Worm (Caenorhabditis elegans) whole organism, L1 larva: Measurements from ENCODE around the gene F58B4.6.

Experiments used
- C04F5.9 ChIP-seq: sonication (generic microtip); optimal IDR thresholded peaks from 2 replicates; lab custom pipeline; 2016; ENCODE audit warnings: missing genetic modification characterization, missing compliant biosample characterization
- C34B4.2 ChIP-seq: sonication (generic microtip); optimal IDR thresholded peaks from 2 replicates; lab custom pipeline; 2017; ENCODE audit warnings: mild to moderate bottlenecking, missing genetic modification characterization, missing compliant biosample characterization
- alr-1 ChIP-seq: fragments of 200-800 bp; sonication (Bioruptor generic); optimal IDR thresholded peaks from 2 replicates; lab custom pipeline; 2018; ENCODE audit warnings: borderline replicate concordance, mild to moderate bottlenecking, missing genetic modification characterization, missing compliant biosample characterization
- blmp-1 ChIP-seq: fragments of 150-350 bp; optimal IDR thresholded peaks from 2 replicates; lab custom pipeline; 2014; ENCODE audit warnings: missing biosample characterization, missing genetic modification characterization
- ceh-8 ChIP-seq: fragments of 200-800 bp; sonication (Bioruptor generic); optimal IDR thresholded peaks from 2 replicates; lab custom pipeline; 2018; ENCODE audit warnings: mild to moderate bottlenecking, missing genetic modification characterization, moderate library complexity, missing compliant biosample characterization
- ces-1 ChIP-seq: fragments of 150-350 bp; optimal IDR thresholded peaks from 2 replicates; lab custom pipeline; 2014; ENCODE audit warnings: missing biosample characterization, missing genetic modification reagents, missing genetic modification characterization
- dpl-1 ChIP-seq, 3 experiments: fragments of 150-350 bp in 2 of 3; sonication (generic microtip) in 1 of 3; optimal IDR thresholded peaks; 2 replicates each; lab custom pipeline; 2014 to 2017; ENCODE audit warnings: missing biosample characterization in 3 of 3, missing genetic modification characterization in 3 of 3, missing genetic modification reagents in 3 of 3
- efl-1 ChIP-seq, 4 experiments: fragments of 150-350 bp; optimal IDR thresholded peaks in 3 of 4; peaks in 1 of 4; 1 replicate in 1 of 4; 2 replicates in 3 of 4; lab custom pipeline; 2014; ENCODE audit warnings: missing biosample characterization in 2 of 4, missing genetic modification characterization in 2 of 4, missing genetic modification reagents in 2 of 4
- efl-3 ChIP-seq: fragments of 200-800 bp; sonication (Bioruptor generic); optimal IDR thresholded peaks from 2 replicates; lab custom pipeline; 2018; ENCODE audit warnings: mild to moderate bottlenecking, missing genetic modification characterization, missing compliant biosample characterization
- egl-13 ChIP-seq: sonication (generic microtip); optimal IDR thresholded peaks from 2 replicates; lab custom pipeline; 2016; ENCODE audit warnings: missing genotype, missing genetic modification reagents, missing genetic modification characterization, missing compliant biosample characterization
- ets-5 ChIP-seq: fragments of 200-800 bp; sonication (Bioruptor generic); IDR thresholded peaks from 2 replicates; pipeline ENCODE4 v1.3.6; 2022; ENCODE audit warnings: missing genetic modification characterization, missing compliant biosample characterization
- fkh-10 ChIP-seq: sonication (generic microtip); optimal IDR thresholded peaks from 2 replicates; lab custom pipeline; 2017; ENCODE audit warnings: missing biosample characterization, missing genetic modification reagents, missing genetic modification characterization
- fkh-8 ChIP-seq: sonication (generic microtip); optimal IDR thresholded peaks from 2 replicates; lab custom pipeline; 2016; ENCODE audit warnings: mild to moderate bottlenecking, missing genetic modification characterization, missing compliant biosample characterization
- lin-14 ChIP-seq: fragments of 200-800 bp; sonication (Bioruptor generic); optimal IDR thresholded peaks from 2 replicates; lab custom pipeline; 2018; ENCODE audit warnings: mild to moderate bottlenecking, missing genetic modification characterization, moderate library complexity, missing compliant biosample characterization
- lin-15B ChIP-seq: fragments of 150-350 bp; sonication (generic microtip); optimal IDR thresholded peaks from 3 replicates; lab custom pipeline; 2014; ENCODE audit warnings: missing biosample characterization, missing genetic modification characterization
- lir-3 ChIP-seq: sonication (generic microtip); optimal IDR thresholded peaks from 2 replicates; lab custom pipeline; 2016; ENCODE audit warnings: mild to moderate bottlenecking, missing genetic modification characterization, moderate library complexity, missing compliant biosample characterization; ENCODE audit not compliant: poor library complexity
- lsy-2 ChIP-seq, 2 experiments: fragments of 150-350 bp; optimal IDR thresholded peaks; 2 replicates each; lab custom pipeline; 2014; ENCODE audit warnings: missing biosample characterization in 2 of 2, missing genetic modification characterization in 2 of 2
- mab-9 ChIP-seq: fragments of 200-800 bp; sonication (Bioruptor generic); IDR thresholded peaks from 2 replicates; pipeline ENCODE4 v1.3.6; 2022; ENCODE audit warnings: missing genetic modification reagents, missing genetic modification characterization, missing compliant biosample characterization
- mdl-1 ChIP-seq, 2 experiments: fragments of 150-350 bp; optimal IDR thresholded peaks; 2 replicates each; lab custom pipeline; 2014 to 2017; ENCODE audit warnings: missing biosample characterization in 2 of 2, missing genetic modification characterization in 2 of 2, inconsistent platforms in 1 of 2
- mep-1 ChIP-seq: fragments of 150-350 bp; optimal IDR thresholded peaks from 2 replicates; lab custom pipeline; 2014; ENCODE audit warnings: missing biosample characterization, missing genetic modification characterization
- nhr-20 ChIP-seq: sonication (generic microtip); optimal IDR thresholded peaks from 2 replicates; lab custom pipeline; 2016; ENCODE audit warnings: mild to moderate bottlenecking, missing genetic modification characterization, missing compliant biosample characterization
- nhr-47 ChIP-seq: sonication (generic microtip); optimal IDR thresholded peaks from 2 replicates; lab custom pipeline; 2016; ENCODE audit warnings: mild to moderate bottlenecking, missing genetic modification characterization, moderate library complexity, missing compliant biosample characterization
- nhr-71 ChIP-seq: sonication (generic microtip); optimal IDR thresholded peaks from 2 replicates; lab custom pipeline; 2016; ENCODE audit warnings: mild to moderate bottlenecking, missing genetic modification characterization, moderate library complexity, missing compliant biosample characterization
- nhr-76 ChIP-seq: sonication (generic microtip); optimal IDR thresholded peaks from 2 replicates; lab custom pipeline; 2017; ENCODE audit warnings: missing biosample characterization, missing genetic modification characterization
- nhr-77 ChIP-seq: fragments of 150-350 bp; optimal IDR thresholded peaks from 2 replicates; lab custom pipeline; 2014; ENCODE audit warnings: missing biosample characterization, missing genetic modification characterization
- nhr-85 ChIP-seq: sonication (generic microtip); peaks from one replicate; lab custom pipeline; 2016; ENCODE audit warnings: missing genetic modification characterization, inconsistent platforms, missing compliant biosample characterization
- nhr-90 ChIP-seq: sonication (generic microtip); optimal IDR thresholded peaks from 2 replicates; lab custom pipeline; 2016; ENCODE audit warnings: mild to moderate bottlenecking, missing genetic modification characterization, missing compliant biosample characterization; ENCODE audit not compliant: poor library complexity
- pqm-1 ChIP-seq: sonication (generic microtip); optimal IDR thresholded peaks from 3 replicates; lab custom pipeline; 2017; ENCODE audit warnings: missing biosample characterization, missing genetic modification characterization
- rnt-1 ChIP-seq: sonication (generic microtip); optimal IDR thresholded peaks from 2 replicates; lab custom pipeline; 2016; ENCODE audit warnings: mild to moderate bottlenecking, missing genetic modification characterization, moderate library complexity, missing compliant biosample characterization
- skn-1 ChIP-seq: fragments of 150-350 bp; optimal IDR thresholded peaks from 2 replicates; lab custom pipeline; 2014; ENCODE audit warnings: missing biosample characterization, missing genetic modification characterization
- sox-4 ChIP-seq: sonication (generic microtip); optimal IDR thresholded peaks from 2 replicates; lab custom pipeline; 2016; ENCODE audit warnings: missing genetic modification characterization, missing compliant biosample characterization
- sup-37 ChIP-seq: fragments of 200-800 bp; sonication (Bioruptor generic); optimal IDR thresholded peaks from 2 replicates; lab custom pipeline; 2018; ENCODE audit warnings: mild to moderate bottlenecking, missing genetic modification characterization, missing compliant biosample characterization
- tbx-2 ChIP-seq: sonication (generic microtip); optimal IDR thresholded peaks from 2 replicates; lab custom pipeline; 2016; ENCODE audit warnings: missing genetic modification characterization, missing compliant biosample characterization
- unc-98 ChIP-seq: fragments of 200-800 bp; sonication (Bioruptor generic); IDR thresholded peaks from 2 replicates; pipeline ENCODE4 v1.3.6; 2022; ENCODE audit warnings: missing genetic modification characterization, missing compliant biosample characterization
- xbp-1 ChIP-seq: sonication (generic microtip); optimal IDR thresholded peaks from 2 replicates; lab custom pipeline; 2016; ENCODE audit warnings: missing genetic modification characterization, missing compliant biosample characterization

F58B4.6 gene

ce11 chrV:10940571-10940991 lies 15.8 kb downstream of the F58B4.6 start (continued):
- TF ChIP-seq egl-13 (tag; lab: Kevin White, UChicago), result no peak
- TF ChIP-seq, all 84 proteins: peak for 37

- TF ChIP-seq nhr-20 (tag; lab: Kevin White, UChicago) (no peak), sox-4 (tag; lab: Kevin White, UChicago) (no peak), mep-1 (tag; lab: Kevin White, UChicago) (no peak), nhr-47 (tag; lab: Kevin White, UChicago) (no peak), sup-37 (GFP tag; lab: Kevin White, UChicago) (no peak), ets-5 (GFP tag; lab: Robert Waterston, UW) (no peak), rnt-1 (tag; lab: Kevin White, UChicago) (no peak), nhr-76 (tag; lab: Kevin White, UChicago) (no peak), alr-1 (tag; lab: Kevin White, UChicago) (no peak), C04F5.9 (tag; lab: Kevin White, UChicago) (no peak), lir-3 (no peak), unc-98 (GFP tag; lab: Robert Waterston, UW) (no peak), pqm-1 (tag; lab: Kevin White, UChicago) (no peak), dpl-1 (GFP tag; optimal IDR thresholded peaks at IDR 0.05; lab: Kevin White, UChicago) (no peak), C34B4.2 (tag; lab: Kevin White, UChicago) (no peak)
Measured at ce11 chrV:10941150-10941549, 16.3 kb downstream of the F58B4.6 start, which contains the start of gene F17C11.26. TSS of gene F17C11.26 (plus strand) at chrV:10941450.

ce11 chrV:10942161-10942560 lies 17.3 kb downstream of the F58B4.6 start, which contains the start of gene zip-9:
TSS of gene zip-9 (plus strand) at chrV:10942461.
- TF ChIP-seq efl-1 (optimal IDR thresholded peaks at IDR 0.05; lab: Kevin White, UChicago) (no peak), efl-1 (GFP tag; optimal IDR thresholded peaks at IDR 0.05 in 1 of 2; lab: Kevin White, UChicago) (peak in 1 of 2 experiments; percentile 20), nhr-85 (tag; lab: Kevin White, UChicago) (no peak)

- peak; percentile 5 for TF ChIP-seq ces-1 (GFP tag; lab: Kevin White, UChicago)
- TF ChIP-seq fkh-10 (GFP tag; lab: Kevin White, UChicago), result peak; percentile 82
- TF ChIP-seq ets-5 (GFP tag; lab: Robert Waterston, UW), result no peak
- TF ChIP-seq lin-14, result peak; percentile 57
- peak in 1 of 2 experiments; percentile 24 for TF ChIP-seq lsy-2 (tag; optimal IDR thresholded peaks at IDR 0.05; lab: Kevin White, UChicago)
- TF ChIP-seq tbx-2 (tag; lab: Kevin White, UChicago), result no peak
- TF ChIP-seq blmp-1 (tag; lab: Kevin White, UChicago), result no peak
Measured at ce11 chrV:10944903-10945302, 20.1 kb downstream of the F58B4.6 start.

- TF ChIP-seq ceh-8 (GFP tag; lab: Kevin White, UChicago) (peak; percentile 67), mep-1 (tag; lab: Kevin White, UChicago) (no peak), lin-15B (tag; lab: Kevin White, UChicago) (no peak), mdl-1 (tag; optimal IDR thresholded peaks at IDR 0.05; lab: Kevin White, UChicago) (no peak), nhr-47 (tag; lab: Kevin White, UChicago) (peak; percentile 38), skn-1 (no peak), nhr-77 (no peak), egl-13 (tag; lab: Kevin White, UChicago) (no peak), nhr-71 (tag; lab: Kevin White, UChicago) (peak; percentile 55), efl-3 (GFP tag; lab: Kevin White, UChicago) (no peak), fkh-8 (tag; lab: Kevin White, UChicago) (peak; percentile 64), xbp-1 (tag; lab: Kevin White, UChicago) (no peak), nhr-90 (no peak), mab-9 (GFP tag; lab: Robert Waterston, UW) (no peak), fkh-10 (GFP tag; lab: Kevin White, UChicago) (peak; percentile 33)
Measured at ce11 chrV:10947210-10947609, 22.4 kb downstream of the F58B4.6 start.
